Worm (Caenorhabditis elegans) whole organism, young adult: ENCODE measurements around the gene cpin-1.

Experiments
- B0019.2 ChIP-seq: fragments of 200-800 bp; sonication (Bioruptor generic); conservative IDR thresholded peaks from 2 replicates; pipeline ENCODE4 v1.3.6; 2022; ENCODE audit warnings: missing genetic modification reagents, missing genetic modification characterization, missing compliant biosample characterization
- B0035.1 ChIP-seq: sonication (generic microtip); optimal IDR thresholded peaks from 2 replicates; lab custom pipeline; 2016; ENCODE audit warnings: missing genetic modification characterization, mild to moderate bottlenecking, missing compliant biosample characterization, missing genotype, missing genetic modification reagents
- B0261.1 ChIP-seq: sonication (generic microtip); optimal IDR thresholded peaks from 2 replicates; lab custom pipeline; 2016; ENCODE audit warnings: mild to moderate bottlenecking, missing genetic modification characterization, moderate library complexity, missing compliant biosample characterization
- B0336.3 ChIP-seq: fragments of 200-800 bp; sonication (Bioruptor generic); IDR thresholded peaks from 2 replicates; pipeline ENCODE4 v1.3.6; 2022; ENCODE audit warnings: missing genetic modification characterization, missing compliant biosample characterization
- C06A6.2 ChIP-seq: fragments of 200-800 bp; sonication (Bioruptor generic); conservative IDR thresholded peaks from 2 replicates; pipeline ENCODE4 v1.3.6; 2022; ENCODE audit warnings: missing genetic modification characterization, missing compliant biosample characterization
- C17E4.6 ChIP-seq: fragments of 200-800 bp; sonication (Bioruptor generic); IDR thresholded peaks from 2 replicates; pipeline ENCODE4 v1.3.6; 2022; ENCODE audit warnings: missing genetic modification reagents, missing genetic modification characterization, missing compliant biosample characterization
- F22D6.2 ChIP-seq: sonication (generic microtip); optimal IDR thresholded peaks from 2 replicates; lab custom pipeline; 2016; ENCODE audit warnings: mild to moderate bottlenecking, missing genetic modification characterization, missing compliant biosample characterization
- F23B12.7 ChIP-seq: sonication (generic microtip); optimal IDR thresholded peaks from 2 replicates; lab custom pipeline; 2017; ENCODE audit warnings: missing genetic modification characterization, mild to moderate bottlenecking, missing compliant biosample characterization, antibody characterized with exemption, moderate library complexity; ENCODE audit not compliant: insufficient read depth
- F33H1.4 ChIP-seq: fragments of 200-800 bp; sonication (Bioruptor generic); IDR thresholded peaks from 2 replicates; pipeline ENCODE4 v1.3.6; 2022; ENCODE audit warnings: missing genetic modification reagents, missing genetic modification characterization, missing compliant biosample characterization
- F37B4.10 ChIP-seq: fragments of 200-800 bp; sonication (Bioruptor generic); IDR thresholded peaks from 2 replicates; pipeline ENCODE4 v1.3.6; 2022; ENCODE audit warnings: missing genetic modification characterization, missing compliant biosample characterization
- F49E8.2 ChIP-seq: sonication (generic microtip); optimal IDR thresholded peaks from 3 replicates; lab custom pipeline; 2017; ENCODE audit warnings: missing genetic modification characterization, mild to moderate bottlenecking, missing compliant biosample characterization, antibody characterized with exemption, moderate library complexity; ENCODE audit not compliant: insufficient read depth
- F52B5.7 ChIP-seq: sonication (generic microtip); optimal IDR thresholded peaks from 2 replicates; lab custom pipeline; 2016; ENCODE audit warnings: mild to moderate bottlenecking, missing genetic modification characterization, missing compliant biosample characterization
- Y53G8AR.9 ChIP-seq: fragments of 200-800 bp; sonication (Bioruptor generic); conservative IDR thresholded peaks from 2 replicates; pipeline ENCODE4 v1.3.6; 2022; ENCODE audit warnings: missing genetic modification reagents, missing genetic modification characterization, missing compliant biosample characterization
- Y56A3A.18 ChIP-seq: fragments of 200-800 bp; sonication (Bioruptor generic); IDR thresholded peaks from 2 replicates; pipeline ENCODE4 v1.3.6; 2022; ENCODE audit warnings: missing genetic modification reagents, missing genetic modification characterization, missing compliant biosample characterization
- ZK185.1 ChIP-seq: sonication (generic microtip); optimal IDR thresholded peaks from 2 replicates; lab custom pipeline; 2016; ENCODE audit warnings: mild to moderate bottlenecking, missing genetic modification characterization, missing compliant biosample characterization; ENCODE audit not compliant: poor library complexity, severe bottlenecking
- akir-1 ChIP-seq: fragments of 200-800 bp; sonication (Bioruptor generic); optimal IDR thresholded peaks from 2 replicates; lab custom pipeline; 2018; ENCODE audit warnings: mild to moderate bottlenecking, missing genetic modification characterization, moderate library complexity, missing compliant biosample characterization
- ama-1 ChIP-seq, 3 experiments: fragments of 150-350 bp in 1 of 3; sonication (generic microtip) in 2 of 3; optimal IDR thresholded peaks; 2 replicates each; lab custom pipeline; 2014 to 2018; ENCODE audit warnings: missing biosample characterization in 2 of 3, missing genetic modification characterization in 2 of 3, missing genetic modification reagents in 2 of 3
- attf-5 ChIP-seq: fragments of 200-800 bp; sonication (Bioruptor generic); optimal IDR thresholded peaks from 2 replicates; lab custom pipeline; 2018; ENCODE audit warnings: mild to moderate bottlenecking, missing genetic modification characterization, missing compliant biosample characterization
- bed-2 ChIP-seq: fragments of 200-800 bp; sonication (Bioruptor generic); IDR thresholded peaks from 2 replicates; pipeline ENCODE4 v1.3.6; 2022; ENCODE audit warnings: missing genetic modification reagents, missing genetic modification characterization, missing compliant biosample characterization
- cebp-1 ChIP-seq, 2 experiments: fragments of 200-800 bp in 1 of 2; sonication (Bioruptor generic) in 1 of 2; sonication (generic microtip) in 1 of 2; IDR thresholded peaks in 1 of 2; optimal IDR thresholded peaks in 1 of 2; 2 replicates each; pipeline versions ENCODE4 v1.3.6 to Lab custom; 2017 to 2022; ENCODE audit warnings: missing compliant biosample characterization in 2 of 2, missing genetic modification characterization in 2 of 2, mild to moderate bottlenecking in 1 of 2, missing genetic modification reagents in 1 of 2, moderate library complexity in 1 of 2
- ceh-100 ChIP-seq: fragments of 200-800 bp; sonication (Bioruptor generic); IDR thresholded peaks from 2 replicates; pipeline ENCODE4 v1.3.6; 2022; ENCODE audit warnings: missing genetic modification reagents, missing genetic modification characterization, missing compliant biosample characterization
- ceh-40 ChIP-seq: fragments of 200-800 bp; sonication (Bioruptor generic); IDR thresholded peaks from 2 replicates; pipeline ENCODE4 v1.3.6; 2022; ENCODE audit warnings: missing genetic modification characterization, missing compliant biosample characterization
- ceh-79 ChIP-seq: sonication (generic microtip); optimal IDR thresholded peaks from 2 replicates; lab custom pipeline; 2017; ENCODE audit warnings: mild to moderate bottlenecking, missing genetic modification characterization, missing compliant biosample characterization
- ceh-91 ChIP-seq: fragments of 200-800 bp; sonication (Bioruptor generic); IDR thresholded peaks from 2 replicates; pipeline ENCODE4 v1.3.6; 2022; ENCODE audit warnings: missing genetic modification reagents, missing genetic modification characterization, missing compliant biosample characterization
- chd-7 ChIP-seq: sonication (generic microtip); optimal IDR thresholded peaks from 2 replicates; lab custom pipeline; 2016; ENCODE audit warnings: mild to moderate bottlenecking, missing genetic modification characterization, moderate library complexity, missing compliant biosample characterization
- dox-1 ChIP-seq: fragments of 200-800 bp; sonication (Bioruptor generic); IDR thresholded peaks from 2 replicates; pipeline ENCODE4 v1.3.6; 2022; ENCODE audit warnings: missing genetic modification reagents, missing genetic modification characterization, missing compliant biosample characterization
- efl-1 ChIP-seq: fragments of 150-350 bp; optimal IDR thresholded peaks from 2 replicates; lab custom pipeline; 2014; ENCODE audit warnings: missing biosample characterization, missing genetic modification reagents, missing genetic modification characterization
- egl-44 ChIP-seq: fragments of 200-800 bp; sonication (Bioruptor generic); IDR thresholded peaks from 2 replicates; pipeline ENCODE4 v1.3.6; 2022; ENCODE audit warnings: missing genetic modification reagents, missing genetic modification characterization, missing compliant biosample characterization
- ekl-4 ChIP-seq: fragments of 200-800 bp; sonication (Bioruptor generic); IDR thresholded peaks from 2 replicates; pipeline ENCODE4 v1.3.6; 2022; ENCODE audit warnings: missing genetic modification reagents, missing genetic modification characterization, missing compliant biosample characterization
- him-1 ChIP-seq: sonication (generic microtip); optimal IDR thresholded peaks from 2 replicates; lab custom pipeline; 2016; ENCODE audit warnings: missing genotype, missing genetic modification reagents, missing genetic modification characterization, missing compliant biosample characterization
- hlh-12 ChIP-seq: sonication (generic microtip); optimal IDR thresholded peaks from 2 replicates; lab custom pipeline; 2016; ENCODE audit warnings: missing genetic modification characterization, missing compliant biosample characterization
- hrde-1 ChIP-seq: sonication (generic microtip); optimal IDR thresholded peaks from 2 replicates; lab custom pipeline; 2016; ENCODE audit warnings: missing genetic modification characterization, mild to moderate bottlenecking, missing compliant biosample characterization, moderate library complexity, missing genotype, missing genetic modification reagents, borderline replicate concordance
- lag-1 ChIP-seq: fragments of 200-800 bp; sonication (Bioruptor generic); IDR thresholded peaks from 2 replicates; pipeline ENCODE4 v1.3.6; 2022; ENCODE audit warnings: missing genetic modification reagents, missing genetic modification characterization, missing compliant biosample characterization
- lin-35 ChIP-seq, 3 experiments: fragments of 150-350 bp in 2 of 3; sonication (generic microtip) in 1 of 3; optimal IDR thresholded peaks; 2 replicates each; lab custom pipeline; 2014 to 2018; ENCODE audit warnings: missing biosample characterization in 3 of 3, missing genetic modification characterization in 3 of 3, missing genetic modification reagents in 3 of 3
- lin-40 ChIP-seq: sonication (generic microtip); optimal IDR thresholded peaks from 2 replicates; lab custom pipeline; 2016; ENCODE audit warnings: missing genetic modification characterization, mild to moderate bottlenecking, missing compliant biosample characterization, missing genotype, missing genetic modification reagents
- lsl-1 ChIP-seq: fragments of 200-800 bp; sonication (Bioruptor generic); optimal IDR thresholded peaks from 2 replicates; lab custom pipeline; 2018; ENCODE audit warnings: mild to moderate bottlenecking, missing genetic modification characterization, moderate library complexity, missing compliant biosample characterization
- lsy-27 ChIP-seq: sonication (generic microtip); optimal IDR thresholded peaks from 2 replicates; lab custom pipeline; 2017; ENCODE audit warnings: missing genetic modification characterization, mild to moderate bottlenecking, missing compliant biosample characterization, antibody characterized with exemption, missing genotype, borderline replicate concordance; ENCODE audit not compliant: insufficient read depth
- madf-10 ChIP-seq: sonication (generic microtip); optimal IDR thresholded peaks from 2 replicates; lab custom pipeline; 2016; ENCODE audit warnings: mild to moderate bottlenecking, missing genetic modification characterization, missing compliant biosample characterization
- mxl-1 ChIP-seq: sonication (generic microtip); optimal IDR thresholded peaks from 2 replicates; lab custom pipeline; 2016; ENCODE audit warnings: missing genetic modification characterization, missing compliant biosample characterization
- nfya-1 ChIP-seq: sonication (generic microtip); optimal IDR thresholded peaks from 2 replicates; lab custom pipeline; 2017; ENCODE audit warnings: antibody characterized with exemption, missing compliant biosample characterization, missing genetic modification characterization, borderline replicate concordance; ENCODE audit not compliant: insufficient read depth
- nfyb-1 ChIP-seq: fragments of 200-800 bp; sonication (Bioruptor generic); IDR thresholded peaks from 2 replicates; pipeline ENCODE4 v1.3.6; 2022; ENCODE audit warnings: missing genetic modification reagents, missing genetic modification characterization, missing compliant biosample characterization
- pbrm-1 ChIP-seq: fragments of 200-800 bp; sonication (Bioruptor generic); IDR thresholded peaks from 2 replicates; pipeline ENCODE4 v1.3.6; 2022; ENCODE audit warnings: missing genetic modification reagents, missing genetic modification characterization, missing compliant biosample characterization
- rec-8 ChIP-seq, 2 experiments: sonication (generic microtip); optimal IDR thresholded peaks; 2 replicates each; lab custom pipeline; 2016; ENCODE audit warnings: mild to moderate bottlenecking in 2 of 2, missing genetic modification characterization in 2 of 2, missing genetic modification reagents in 2 of 2, missing genotype in 2 of 2, missing biosample characterization in 1 of 2, missing compliant biosample characterization in 1 of 2, moderate library complexity in 1 of 2
- snpc-3.4 ChIP-seq: sonication (generic microtip); optimal IDR thresholded peaks from 2 replicates; lab custom pipeline; 2017; ENCODE audit warnings: missing genetic modification characterization, mild to moderate bottlenecking, missing compliant biosample characterization, antibody characterized with exemption, moderate library complexity, missing genotype, missing genetic modification reagents
- sptf-2 ChIP-seq: fragments of 200-800 bp; sonication (Bioruptor generic); optimal IDR thresholded peaks from 2 replicates; lab custom pipeline; 2018; ENCODE audit warnings: mild to moderate bottlenecking, missing genetic modification characterization, missing compliant biosample characterization
- unc-62 ChIP-seq: fragments of 150-350 bp; optimal IDR thresholded peaks from 2 replicates; lab custom pipeline; 2014; ENCODE audit warnings: missing biosample characterization, missing genetic modification reagents, missing genetic modification characterization

cpin-1 gene

DNA sequence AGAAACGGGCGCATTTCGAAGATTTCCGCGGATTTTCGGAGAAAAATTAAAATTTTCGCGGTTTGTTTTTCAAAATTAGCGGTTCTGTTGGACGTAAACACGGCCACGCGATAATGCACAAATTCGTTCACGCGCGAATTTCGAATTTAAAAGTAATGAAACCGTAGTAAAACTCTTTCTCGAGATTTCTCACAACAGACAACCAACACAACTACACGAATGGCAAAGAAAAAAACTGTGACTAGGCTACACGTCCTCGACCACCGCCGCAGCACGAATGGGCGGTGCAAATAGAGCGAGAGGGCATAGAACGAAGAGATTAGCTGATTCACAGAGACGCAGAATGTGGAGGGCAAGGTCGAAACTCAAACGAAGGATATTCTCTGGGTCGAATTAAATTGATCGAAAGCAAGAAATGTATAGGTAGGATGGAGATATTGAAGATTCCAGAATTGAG, 9.6 kb upstream of the cpin-1 start, which contains the start of gene idh-1 (continued):
- TF ChIP-seq madf-10 (tag; lab: Kevin White, UChicago) (no peak), ceh-79 (tag; lab: Kevin White, UChicago) (no peak), mxl-1 (no peak), dox-1 (GFP tag; lab: Robert Waterston, UW) (peak; percentile 64; the same call in 1 of the 2 replicates), Y53G8AR.9 (GFP tag; lab: Robert Waterston, UW) (no peak), F37B4.10 (no peak), attf-5 (GFP tag; lab: Kevin White, UChicago) (peak; percentile 38), B0019.2 (GFP tag; lab: Robert Waterston, UW) (peak; percentile 66; the same call in 1 of the 2 replicates), hlh-12 (tag; lab: Kevin White, UChicago) (no peak), F22D6.2 (no peak), cebp-1 (GFP tag; IDR thresholded peaks at IDR 0.05; lab: Robert Waterston, UW) (no peak), cebp-1 (tag; optimal IDR thresholded peaks at IDR 0.05; lab: Kevin White, UChicago) (peak; percentile 36), F33H1.4 (GFP tag; lab: Robert Waterston, UW) (peak; percentile 71), Y56A3A.18 (GFP tag; lab: Robert Waterston, UW) (peak; percentile 37; the same call in 1 of the 2 replicates), akir-1 (GFP tag; lab: Kevin White, UChicago) (no peak), him-1 (tag; lab: Kevin White, UChicago) (no peak), ZK185.1 (tag; lab: Kevin White, UChicago) (no peak), unc-62 (GFP tag; lab: Kevin White, UChicago) (no peak), ceh-100 (GFP tag; lab: Robert Waterston, UW) (peak; percentile 19; the same call in 1 of the 2 replicates), B0261.1 (no peak), C06A6.2 (GFP tag; lab: Robert Waterston, UW) (no peak), rec-8 (tag; optimal IDR thresholded peaks at IDR 0.05; lab: Kevin White, UChicago) (no peak), pbrm-1 (GFP tag; lab: Robert Waterston, UW) (peak; percentile 72), lin-35 (GFP tag; optimal IDR thresholded peaks at IDR 0.05; lab: Kevin White, UChicago) (peak; percentile 0 to 72 (median 30)), C17E4.6 (GFP tag; lab: Robert Waterston, UW) (no peak), ceh-91 (peak; percentile 85), bed-2 (GFP tag; lab: Robert Waterston, UW) (no peak), snpc-3.4 (tag; lab: Kevin White, UChicago) (peak; percentile 75), F23B12.7 (tag; lab: Kevin White, UChicago) (peak; percentile 9), nfya-1 (tag; lab: Kevin White, UChicago) (no peak), nfyb-1 (GFP tag; lab: Robert Waterston, UW) (0 out of 2 replicates have a peak, but pooled peaks have one; percentile 17), sptf-2 (GFP tag; lab: Kevin White, UChicago) (no peak), egl-44 (GFP tag; lab: Robert Waterston, UW) (no peak), lsy-27 (tag; lab: Kevin White, UChicago) (no peak), B0035.1 (tag; lab: Kevin White, UChicago) (no peak), lsl-1 (peak; percentile 74), hrde-1 (tag; lab: Kevin White, UChicago) (no peak), efl-1 (GFP tag; lab: Kevin White, UChicago) (peak; percentile 95), B0336.3 (peak; percentile 71), ekl-4 (GFP tag; lab: Robert Waterston, UW) (no peak), lag-1 (GFP tag; lab: Robert Waterston, UW) (no peak), lin-40 (no peak), F52B5.7 (tag; lab: Kevin White, UChicago) (no peak), ceh-40 (no peak), chd-7 (no peak), F49E8.2 (tag; lab: Kevin White, UChicago) (peak; percentile 13), ama-1 (optimal IDR thresholded peaks at IDR 0.05; lab: Kevin White, UChicago) (peak; percentile 23), ama-1 (GFP tag; optimal IDR thresholded peaks at IDR 0.05; lab: Kevin White, UChicago) (no peak)
